Fruit fly (Drosophila melanogaster) whole organism, embryonic: ENCODE measurements around the gene Nep5.
A peak's percentile ranks its signal among the peaks of the same experiment; 100 is the strongest.

Source experiments
- Adf1 ChIP-seq: fragments of 200-800 bp; sonication (Bioruptor generic); IDR thresholded peaks from 2 replicates; pipeline ENCODE4 v1.3.6; 2022; ENCODE audit warnings: missing biosample characterization, missing genetic modification characterization
- Atf-2 ChIP-seq: fragments of 200-800 bp; sonication (Bioruptor generic); optimal IDR thresholded peaks from 2 replicates; lab custom pipeline; 2016; ENCODE audit warnings: missing biosample characterization, missing genetic modification characterization
- B-H1 ChIP-seq: fragments of 200-800 bp; sonication (Bioruptor generic); IDR thresholded peaks from 3 replicates; pipeline ENCODE4 v1.3.6; 2022; ENCODE audit warnings: missing biosample characterization, missing genetic modification characterization
- CG10274 ChIP-seq: fragments of 200-800 bp; sonication (Bioruptor generic); optimal IDR thresholded peaks from 3 replicates; lab custom pipeline; 2017; ENCODE audit warnings: missing biosample characterization, mild to moderate bottlenecking, missing genetic modification characterization
- CG10366 ChIP-seq: fragments of 200-800 bp; sonication (Bioruptor generic); IDR thresholded peaks from 2 replicates; pipeline ENCODE4 v1.3.6; 2022; ENCODE audit warnings: missing biosample characterization, missing genetic modification characterization
- CG10565 ChIP-seq: fragments of 200-800 bp; sonication (Bioruptor generic); optimal IDR thresholded peaks from 3 replicates; lab custom pipeline; 2016; ENCODE audit warnings: missing biosample characterization, mild to moderate bottlenecking, missing genetic modification characterization
- CG10654 ChIP-seq: fragments of 200-800 bp; sonication (Bioruptor generic); optimal IDR thresholded peaks from 2 replicates; lab custom pipeline; 2016; ENCODE audit warnings: missing biosample characterization, missing genetic modification characterization
- CG10979 ChIP-seq: fragments of 200-800 bp; sonication (Bioruptor generic); optimal IDR thresholded peaks from 2 replicates; lab custom pipeline; 2018; ENCODE audit warnings: missing biosample characterization, mild to moderate bottlenecking, missing genetic modification characterization, moderate library complexity
- CG11085 ChIP-seq: fragments of 200-800 bp; sonication (Bioruptor generic); IDR thresholded peaks from 2 replicates; pipeline ENCODE4 v1.3.6; 2022; ENCODE audit warnings: missing biosample characterization, missing genetic modification characterization
- CG12236 ChIP-seq: fragments of 200-800 bp; sonication (Bioruptor generic); optimal IDR thresholded peaks from 2 replicates; lab custom pipeline; 2016; ENCODE audit warnings: missing biosample characterization, missing genetic modification characterization
- CG13296 ChIP-seq: fragments of 200-800 bp; sonication (Bioruptor generic); optimal IDR thresholded peaks from 3 replicates; lab custom pipeline; 2018; ENCODE audit warnings: missing biosample characterization, mild to moderate bottlenecking, missing genetic modification characterization
- CG13894 ChIP-seq: fragments of 200-800 bp; sonication (Bioruptor generic); optimal IDR thresholded peaks from 3 replicates; lab custom pipeline; 2018; ENCODE audit warnings: missing biosample characterization, mild to moderate bottlenecking, missing genetic modification characterization, moderate library complexity
- CG15514 ChIP-seq: fragments of 200-800 bp; sonication (Bioruptor generic); optimal IDR thresholded peaks from 3 replicates; lab custom pipeline; 2017; ENCODE audit warnings: missing biosample characterization, missing genetic modification characterization, mild to moderate bottlenecking, moderate library complexity, missing genetic modification reagents
- CG18011 ChIP-seq: fragments of 200-800 bp; sonication (Bioruptor generic); optimal IDR thresholded peaks from 2 replicates; lab custom pipeline; 2017; ENCODE audit warnings: missing biosample characterization, missing genetic modification characterization, mild to moderate bottlenecking, moderate library complexity, missing genotype
- CG1832 ChIP-seq: fragments of 200-800 bp; sonication (Bioruptor generic); optimal IDR thresholded peaks from 2 replicates; lab custom pipeline; 2017; ENCODE audit warnings: missing biosample characterization, mild to moderate bottlenecking, missing genetic modification characterization, inconsistent platforms
- CG18619 ChIP-seq: fragments of 200-800 bp; sonication (Bioruptor generic); optimal IDR thresholded peaks from 3 replicates; lab custom pipeline; 2017; ENCODE audit warnings: missing biosample characterization, mild to moderate bottlenecking, missing genetic modification characterization
- CG30403 ChIP-seq: fragments of 200-800 bp; sonication (Bioruptor generic); optimal IDR thresholded peaks from 3 replicates; lab custom pipeline; 2016; ENCODE audit warnings: missing biosample characterization, missing genetic modification characterization
- CG3163 ChIP-seq: fragments of 200-800 bp; sonication (Bioruptor generic); optimal IDR thresholded peaks from 3 replicates; lab custom pipeline; 2016; ENCODE audit warnings: missing biosample characterization, missing genetic modification characterization
- CG6854 ChIP-seq: fragments of 200-800 bp; sonication (Bioruptor generic); optimal IDR thresholded peaks from 3 replicates; lab custom pipeline; 2017; ENCODE audit warnings: missing biosample characterization, mild to moderate bottlenecking, missing genetic modification characterization
- CG8478 ChIP-seq: fragments of >200 bp; optimal IDR thresholded peaks from 2 replicates; lab custom pipeline; 2018
- Dfd ChIP-seq, 2 experiments: fragments of >200 bp; optimal IDR thresholded peaks; 2 replicates each; lab custom pipeline; 2017; ENCODE audit warnings: missing biosample characterization in 2 of 2, missing genetic modification characterization in 2 of 2
- Dip2 ChIP-seq: fragments of 200-800 bp; sonication (Bioruptor generic); IDR thresholded peaks from 2 replicates; pipeline ENCODE4 v1.3.6; 2022; ENCODE audit warnings: missing biosample characterization, missing genetic modification characterization
- Dip3 ChIP-seq: fragments of 200-800 bp; sonication (Bioruptor generic); optimal IDR thresholded peaks from 3 replicates; lab custom pipeline; 2016; ENCODE audit warnings: missing biosample characterization, missing genetic modification characterization
- Doc2 ChIP-seq: fragments of 200-800 bp; sonication (Bioruptor generic); IDR thresholded peaks from 2 replicates; pipeline ENCODE4 v1.3.6; 2022; ENCODE audit warnings: missing biosample characterization, missing genetic modification characterization
- E2f2 ChIP-seq: fragments of 200-800 bp; sonication (Bioruptor generic); IDR thresholded peaks from 2 replicates; pipeline ENCODE4 v1.3.6; 2022; ENCODE audit warnings: missing biosample characterization, missing genetic modification characterization
- HLH4C ChIP-seq: fragments of 200-800 bp; sonication (Bioruptor generic); IDR thresholded peaks from 3 replicates; pipeline ENCODE4 v1.3.6; 2022; ENCODE audit warnings: missing biosample characterization, missing genetic modification characterization; ENCODE audit not compliant: partially characterized antibody
- Hand ChIP-seq: fragments of 200-800 bp; sonication (Bioruptor generic); optimal IDR thresholded peaks from 2 replicates; lab custom pipeline; 2017; ENCODE audit warnings: mild to moderate bottlenecking, missing biosample characterization, missing genetic modification reagents, missing genetic modification characterization
- Hey ChIP-seq: fragments of 200-800 bp; sonication (Bioruptor generic); optimal IDR thresholded peaks from 3 replicates; lab custom pipeline; 2018; ENCODE audit warnings: missing biosample characterization, mild to moderate bottlenecking, missing genetic modification characterization
- Hr3 ChIP-seq: fragments of 200-800 bp; sonication (Bioruptor generic); optimal IDR thresholded peaks from 3 replicates; lab custom pipeline; 2016; ENCODE audit warnings: missing biosample characterization, missing genetic modification characterization
- Meics ChIP-seq: fragments of 200-800 bp; sonication (Bioruptor generic); optimal IDR thresholded peaks from 2 replicates; lab custom pipeline; 2017; ENCODE audit warnings: missing biosample characterization, mild to moderate bottlenecking, missing genetic modification characterization
- Nf-YA ChIP-seq: fragments of 200-800 bp; sonication (Bioruptor generic); IDR thresholded peaks from 2 replicates; pipeline ENCODE4 v1.3.6; 2022; ENCODE audit warnings: missing biosample characterization, missing genetic modification characterization
- Sry-β ChIP-seq: fragments of 200-800 bp; sonication (Bioruptor generic); optimal IDR thresholded peaks from 2 replicates; lab custom pipeline; 2018; ENCODE audit warnings: missing biosample characterization, mild to moderate bottlenecking, missing genetic modification characterization, moderate library complexity
- Sry-δ ChIP-seq: fragments of 200-800 bp; sonication (Bioruptor generic); optimal IDR thresholded peaks from 2 replicates; lab custom pipeline; 2016; ENCODE audit warnings: missing biosample characterization, missing genetic modification characterization
- Ssrp ChIP-seq: fragments of 200-800 bp; sonication (Bioruptor generic); optimal IDR thresholded peaks from 2 replicates; lab custom pipeline; 2018; ENCODE audit warnings: missing biosample characterization, mild to moderate bottlenecking, missing genetic modification characterization, moderate library complexity
- ara ChIP-seq: fragments of 200-800 bp; sonication (Bioruptor generic); IDR thresholded peaks from 2 replicates; pipeline ENCODE4 v1.3.6; 2022; ENCODE audit warnings: missing biosample characterization, missing genetic modification characterization
- bbx ChIP-seq: fragments of 200-800 bp; sonication (Bioruptor generic); IDR thresholded peaks from 2 replicates; pipeline ENCODE4 v1.3.6; 2022; ENCODE audit warnings: missing biosample characterization, missing genetic modification characterization; ENCODE audit not compliant: partially characterized antibody
- cas ChIP-seq: fragments of 200-800 bp; sonication (Bioruptor generic); IDR thresholded peaks from 2 replicates; pipeline ENCODE4 v1.3.6; 2022; ENCODE audit warnings: missing biosample characterization, missing genetic modification characterization
- ci ChIP-seq: fragments of 200-800 bp; sonication (Bioruptor generic); IDR thresholded peaks from 3 replicates; pipeline ENCODE4 v1.3.6; 2022; ENCODE audit warnings: missing biosample characterization, missing genetic modification characterization
- dmrt99B ChIP-seq: fragments of 200-800 bp; sonication (Bioruptor generic); optimal IDR thresholded peaks from 2 replicates; lab custom pipeline; 2018; ENCODE audit warnings: missing biosample characterization, mild to moderate bottlenecking, missing genetic modification characterization, moderate library complexity
- dpn ChIP-seq, 2 experiments: fragments of 200-800 bp; sonication (Bioruptor generic); optimal IDR thresholded peaks; 3 replicates each; lab custom pipeline; 2016; ENCODE audit warnings: missing biosample characterization in 2 of 2, missing genetic modification characterization in 2 of 2
- gce ChIP-seq: fragments of 200-800 bp; sonication (Bioruptor generic); IDR thresholded peaks from 3 replicates; pipeline ENCODE4 v1.3.6; 2022; ENCODE audit warnings: missing biosample characterization, missing genetic modification characterization
- ham ChIP-seq: fragments of 200-800 bp; sonication (Bioruptor generic); IDR thresholded peaks from 2 replicates; pipeline ENCODE4 v1.3.6; 2022; ENCODE audit warnings: missing biosample characterization, missing genetic modification characterization
- ind ChIP-seq: fragments of 200-800 bp; sonication (Bioruptor generic); optimal IDR thresholded peaks from 3 replicates; lab custom pipeline; 2016; ENCODE audit warnings: missing biosample characterization, missing genetic modification characterization
- insv ChIP-seq, 2 experiments: fragments of 200-800 bp; sonication (Bioruptor generic); optimal IDR thresholded peaks; 3 replicates each; lab custom pipeline; 2016 to 2018; ENCODE audit warnings: missing biosample characterization in 2 of 2, missing genetic modification characterization in 2 of 2
- inv ChIP-seq: fragments of 200-800 bp; sonication (Bioruptor generic); IDR thresholded peaks from 2 replicates; pipeline ENCODE4 v1.3.6; 2022; ENCODE audit warnings: missing biosample characterization, missing genetic modification characterization; ENCODE audit not compliant: partially characterized antibody
- sisA ChIP-seq: fragments of 200-800 bp; sonication (Bioruptor generic); IDR thresholded peaks from 2 replicates; pipeline ENCODE4 v1.3.6; 2022; ENCODE audit warnings: missing biosample characterization, missing genetic modification characterization
- slbo ChIP-seq: fragments of 200-800 bp; sonication (Bioruptor generic); IDR thresholded peaks from 2 replicates; pipeline ENCODE4 v1.3.6; 2022; ENCODE audit warnings: missing biosample characterization, missing genetic modification characterization
- slp2 ChIP-seq: fragments of 200-800 bp; sonication (Bioruptor generic); optimal IDR thresholded peaks from 2 replicates; lab custom pipeline; 2016; ENCODE audit warnings: missing biosample characterization, missing genetic modification characterization
- ssp ChIP-seq: fragments of 200-800 bp; sonication (Bioruptor generic); IDR thresholded peaks from 2 replicates; pipeline ENCODE4 v1.3.6; 2022; ENCODE audit warnings: missing biosample characterization, missing genetic modification characterization
- tin ChIP-seq: fragments of 200-800 bp; sonication (Bioruptor generic); optimal IDR thresholded peaks from 3 replicates; lab custom pipeline; 2016; ENCODE audit warnings: missing biosample characterization, missing genetic modification characterization
- zfh1 ChIP-seq: fragments of 200-800 bp; sonication (Bioruptor generic); IDR thresholded peaks from 3 replicates; pipeline ENCODE4 v1.3.6; 2022; ENCODE audit warnings: missing biosample characterization, missing genetic modification characterization

The Nep5 gene

dm6 chr3R:27069810-27070625, 6.0 kb upstream of the Nep5 start, which contains the start of gene spz (continued):
- TF ChIP-seq Dfd (GFP tag; optimal IDR thresholded peaks at IDR 0.05; lab: Kevin White, UChicago) (no peak), HLH4C (GFP tag; lab: Robert Waterston, UW) (no peak), CG18011 (GFP tag; lab: Kevin White, UChicago) (no peak), Adf1 (GFP tag; lab: Robert Waterston, UW) (peak; percentile 54), CG10565 (GFP tag; lab: Kevin White, UChicago) (no peak), bbx (GFP tag; lab: Robert Waterston, UW) (no peak), CG10366 (no peak), CG30403 (peak; percentile 39), Nf-YA (GFP tag; lab: Robert Waterston, UW) (no peak), dmrt99B (tag; lab: Kevin White, UChicago) (peak; percentile 64), Doc2 (no peak), Sry-δ (GFP tag; lab: Kevin White, UChicago) (no peak), ara (GFP tag; lab: Robert Waterston, UW) (no peak), CG11085 (GFP tag; lab: Robert Waterston, UW) (no peak), insv (GFP tag; optimal IDR thresholded peaks at IDR 0.05; lab: Kevin White, UChicago) (no peak), CG1832 (peak; percentile 86), CG3163 (no peak), CG8478 (lab: Kevin White, UChicago) (peak; percentile 74), Hr3 (GFP tag; lab: Kevin White, UChicago) (no peak), slp2 (no peak), ci (GFP tag; lab: Robert Waterston, UW) (no peak), CG13296 (no peak), Sry-β (GFP tag; lab: Kevin White, UChicago) (no peak), Dip3 (GFP tag; lab: Kevin White, UChicago) (no peak)

- TF ChIP-seq ham (GFP tag; lab: Robert Waterston, UW) (no peak), Dip2 (GFP tag; lab: Robert Waterston, UW) (no peak), Meics (GFP tag; lab: Kevin White, UChicago) (no peak), Atf-2 (GFP tag; lab: Kevin White, UChicago) (no peak), CG6854 (GFP tag; lab: Kevin White, UChicago) (no peak), Ssrp (tag; lab: Kevin White, UChicago) (no peak), CG12236 (GFP tag; lab: Kevin White, UChicago) (no peak), CG15514 (GFP tag; lab: Kevin White, UChicago) (peak; percentile 22), CG10654 (no peak), Hand (no peak), ssp (GFP tag; lab: Robert Waterston, UW) (no peak), CG10274 (GFP tag; lab: Kevin White, UChicago) (peak; percentile 51), sisA (no peak), CG10979 (tag; lab: Kevin White, UChicago) (no peak), E2f2 (GFP tag; lab: Robert Waterston, UW) (no peak), CG18619 (GFP tag; lab: Kevin White, UChicago) (no peak), dpn (GFP tag; optimal IDR thresholded peaks at IDR 0.05; lab: Kevin White, UChicago) (no peak), ind (GFP tag; lab: Kevin White, UChicago) (no peak), Hey (tag; lab: Kevin White, UChicago) (no peak), B-H1 (GFP tag; lab: Robert Waterston, UW) (no peak), inv (GFP tag; lab: Robert Waterston, UW) (no peak), zfh1 (GFP tag; lab: Robert Waterston, UW) (no peak), tin (GFP tag; lab: Kevin White, UChicago) (no peak), cas (GFP tag; lab: Robert Waterston, UW) (no peak), CG13894 (tag; lab: Kevin White, UChicago) (no peak), slbo (GFP tag; lab: Robert Waterston, UW) (no peak), gce (no peak), CG30403 (no peak)
Measured at dm6 chr3R:27069201-27069600, 5.2 kb upstream of the Nep5 start.
